Fruit fly (Drosophila melanogaster) whole organism, embryonic: ENCODE measurements around the gene CG3224.

Source experiments
- Atf-2 ChIP-seq: fragments of 200-800 bp; sonication (Bioruptor generic); optimal IDR thresholded peaks from 2 replicates; lab custom pipeline; 2016; ENCODE audit warnings: missing biosample characterization, missing genetic modification characterization
- B-H1 ChIP-seq: fragments of 200-800 bp; sonication (Bioruptor generic); IDR thresholded peaks from 3 replicates; pipeline ENCODE4 v1.3.6; 2022; ENCODE audit warnings: missing biosample characterization, missing genetic modification characterization
- CG10959 ChIP-seq: fragments of 200-800 bp; sonication (Bioruptor generic); IDR thresholded peaks from 2 replicates; pipeline ENCODE4 v1.3.6; 2022; ENCODE audit warnings: missing biosample characterization, missing genetic modification characterization
- CG1233 ChIP-seq: fragments of 200-800 bp; sonication (Bioruptor generic); optimal IDR thresholded peaks from 4 replicates; lab custom pipeline; 2018; ENCODE audit warnings: missing biosample characterization, mild to moderate bottlenecking, missing genetic modification characterization
- CG12659 ChIP-seq: fragments of 200-800 bp; sonication (Bioruptor generic); optimal IDR thresholded peaks from 3 replicates; lab custom pipeline; 2017; ENCODE audit warnings: mild to moderate bottlenecking, missing biosample characterization, missing genetic modification reagents, missing genetic modification characterization
- CG15073 ChIP-seq: fragments of 200-800 bp; sonication (Bioruptor generic); optimal IDR thresholded peaks from 2 replicates; lab custom pipeline; 2016; ENCODE audit warnings: missing biosample characterization, missing genetic modification characterization
- CG1529 ChIP-seq: fragments of 200-800 bp; sonication (Bioruptor generic); optimal IDR thresholded peaks from 3 replicates; lab custom pipeline; 2018; ENCODE audit warnings: missing biosample characterization, missing genetic modification characterization
- CG15601 ChIP-seq: fragments of 200-800 bp; sonication (Bioruptor generic); optimal IDR thresholded peaks from 3 replicates; lab custom pipeline; 2019; ENCODE audit warnings: missing biosample characterization, mild to moderate bottlenecking, missing genetic modification characterization, moderate library complexity
- CG17802 ChIP-seq: fragments of 200-800 bp; sonication (Bioruptor generic); optimal IDR thresholded peaks from 2 replicates; lab custom pipeline; 2018; ENCODE audit warnings: missing biosample characterization, mild to moderate bottlenecking, missing genetic modification characterization, moderate library complexity
- CG18262 ChIP-seq: fragments of 200-800 bp; optimal IDR thresholded peaks from 3 replicates; lab custom pipeline; 2019; ENCODE audit warnings: missing biosample characterization, mild to moderate bottlenecking, missing genetic modification characterization, moderate library complexity
- CG2678 ChIP-seq: fragments of 200-800 bp; sonication (Bioruptor generic); optimal IDR thresholded peaks from 3 replicates; lab custom pipeline; 2019; ENCODE audit warnings: missing biosample characterization, mild to moderate bottlenecking, missing genetic modification characterization, moderate library complexity
- CG2712 ChIP-seq: fragments of 200-800 bp; optimal IDR thresholded peaks from 3 replicates; lab custom pipeline; 2019; ENCODE audit warnings: missing biosample characterization, mild to moderate bottlenecking, missing genetic modification characterization, moderate library complexity
- CG33213 ChIP-seq: fragments of 200-800 bp; sonication (Bioruptor generic); optimal IDR thresholded peaks from 3 replicates; lab custom pipeline; 2016; ENCODE audit warnings: missing biosample characterization, missing genetic modification characterization
- CG43689 ChIP-seq: fragments of 200-800 bp; sonication (Bioruptor generic); IDR thresholded peaks from 2 replicates; pipeline ENCODE4 v1.3.6; 2022; ENCODE audit warnings: missing biosample characterization, missing genetic modification characterization
- CG6689 ChIP-seq: fragments of 200-800 bp; sonication (Bioruptor generic); IDR thresholded peaks from 2 replicates; pipeline ENCODE4 v1.3.6; 2022; ENCODE audit warnings: missing biosample characterization, missing genetic modification characterization
- CG7357 ChIP-seq: fragments of 200-800 bp; sonication (Bioruptor generic); IDR thresholded peaks from 3 replicates; pipeline ENCODE4 v1.3.6; 2022; ENCODE audit warnings: missing biosample characterization, missing genetic modification characterization
- CG7372 ChIP-seq: fragments of 200-800 bp; sonication (Bioruptor generic); IDR thresholded peaks from 2 replicates; pipeline ENCODE4 v1.3.6; 2022; ENCODE audit warnings: missing biosample characterization, missing genetic modification characterization
- CG7786 ChIP-seq: fragments of 200-800 bp; sonication (Bioruptor generic); optimal IDR thresholded peaks from 2 replicates; lab custom pipeline; 2016; ENCODE audit warnings: missing biosample characterization, missing genetic modification characterization
- CG8281 ChIP-seq: fragments of 200-800 bp; sonication (Bioruptor generic); optimal IDR thresholded peaks from 2 replicates; lab custom pipeline; 2018; ENCODE audit warnings: missing biosample characterization, mild to moderate bottlenecking, missing genetic modification characterization, moderate library complexity
- CG8924 ChIP-seq: fragments of 200-800 bp; optimal IDR thresholded peaks from 3 replicates; lab custom pipeline; 2019; ENCODE audit warnings: missing biosample characterization, mild to moderate bottlenecking, missing genetic modification characterization, moderate library complexity
- Elba2 ChIP-seq: fragments of 200-800 bp; sonication (Bioruptor generic); optimal IDR thresholded peaks from 3 replicates; lab custom pipeline; 2016; ENCODE audit warnings: missing biosample characterization, missing genetic modification characterization
- Gug ChIP-seq: fragments of 200-800 bp; sonication (Bioruptor generic); IDR thresholded peaks from 4 replicates; pipeline ENCODE4 v1.3.6; 2022; ENCODE audit warnings: missing biosample characterization, missing genetic modification characterization
- HmgD ChIP-seq: fragments of 200-800 bp; sonication (Bioruptor generic); optimal IDR thresholded peaks from 3 replicates; lab custom pipeline; 2016; ENCODE audit warnings: missing biosample characterization, missing genetic modification characterization
- Hmr ChIP-seq: fragments of 200-800 bp; sonication (Bioruptor generic); optimal IDR thresholded peaks from 3 replicates; lab custom pipeline; 2017; ENCODE audit warnings: mild to moderate bottlenecking, missing biosample characterization, missing genetic modification reagents, missing genetic modification characterization
- Hr3 ChIP-seq: fragments of 200-800 bp; sonication (Bioruptor generic); optimal IDR thresholded peaks from 3 replicates; lab custom pipeline; 2016; ENCODE audit warnings: missing biosample characterization, missing genetic modification characterization
- Kr ChIP-seq: fragments of 200-800 bp; sonication (Bioruptor generic); optimal IDR thresholded peaks from 2 replicates; lab custom pipeline; 2017; ENCODE audit warnings: missing biosample characterization, mild to moderate bottlenecking, missing genetic modification characterization
- Mad ChIP-seq: fragments of 200-800 bp; sonication (Bioruptor generic); optimal IDR thresholded peaks from 2 replicates; lab custom pipeline; 2016; ENCODE audit warnings: missing biosample characterization, missing genetic modification characterization
- NC2β ChIP-seq: fragments of 200-800 bp; sonication (Bioruptor generic); optimal IDR thresholded peaks from 2 replicates; lab custom pipeline; 2016; ENCODE audit warnings: missing biosample characterization, missing genetic modification characterization
- Pdp1 ChIP-seq, 2 experiments: fragments of 200-800 bp; sonication (Bioruptor generic); optimal IDR thresholded peaks; 3 replicates each; lab custom pipeline; 2016; ENCODE audit warnings: missing biosample characterization in 2 of 2, missing genetic modification characterization in 2 of 2, mild to moderate bottlenecking in 1 of 2, moderate library complexity in 1 of 2
- Spps ChIP-seq: fragments of 200-800 bp; sonication (Bioruptor generic); optimal IDR thresholded peaks from 2 replicates; lab custom pipeline; 2018; ENCODE audit warnings: missing biosample characterization, mild to moderate bottlenecking, missing genetic modification characterization
- Taf1 ChIP-seq: fragments of 200-800 bp; sonication (Bioruptor generic); IDR thresholded peaks from 2 replicates; pipeline ENCODE4 v1.3.6; 2022; ENCODE audit warnings: missing biosample characterization, missing genetic modification characterization
- Xbp1 ChIP-seq: fragments of 200-800 bp; sonication (Bioruptor generic); optimal IDR thresholded peaks from 3 replicates; lab custom pipeline; 2016; ENCODE audit warnings: missing biosample characterization, mild to moderate bottlenecking, missing genetic modification characterization
- Xrp1 ChIP-seq: fragments of 200-800 bp; sonication (Bioruptor generic); IDR thresholded peaks from 2 replicates; pipeline ENCODE4 v1.3.6; 2022; ENCODE audit warnings: missing biosample characterization, missing genetic modification characterization
- ase ChIP-seq: fragments of 200-800 bp; sonication (Bioruptor generic); IDR thresholded peaks from 3 replicates; pipeline ENCODE4 v1.3.6; 2022; ENCODE audit warnings: missing biosample characterization, missing genetic modification characterization
- az2 ChIP-seq: fragments of 200-800 bp; sonication (Bioruptor generic); optimal IDR thresholded peaks from 3 replicates; lab custom pipeline; 2016; ENCODE audit warnings: missing biosample characterization, missing genetic modification characterization
- bcd ChIP-seq: fragments of 200-800 bp; sonication (Bioruptor generic); optimal IDR thresholded peaks from 2 replicates; lab custom pipeline; 2017; ENCODE audit warnings: missing biosample characterization, mild to moderate bottlenecking, missing genetic modification characterization
- dmrt99B ChIP-seq: fragments of 200-800 bp; sonication (Bioruptor generic); optimal IDR thresholded peaks from 2 replicates; lab custom pipeline; 2018; ENCODE audit warnings: missing biosample characterization, mild to moderate bottlenecking, missing genetic modification characterization, moderate library complexity
- ham ChIP-seq: fragments of 200-800 bp; sonication (Bioruptor generic); IDR thresholded peaks from 2 replicates; pipeline ENCODE4 v1.3.6; 2022; ENCODE audit warnings: missing biosample characterization, missing genetic modification characterization
- kah ChIP-seq: fragments of 200-800 bp; sonication (Bioruptor generic); optimal IDR thresholded peaks from 2 replicates; lab custom pipeline; 2018; ENCODE audit warnings: missing biosample characterization, mild to moderate bottlenecking, missing genetic modification characterization
- kay ChIP-seq: fragments of 200-800 bp; sonication (Bioruptor generic); optimal IDR thresholded peaks from 2 replicates; lab custom pipeline; 2016; ENCODE audit warnings: missing biosample characterization, missing genetic modification characterization
- kni ChIP-seq: fragments of 200-800 bp; sonication (Bioruptor generic); optimal IDR thresholded peaks from 3 replicates; lab custom pipeline; 2017; ENCODE audit warnings: mild to moderate bottlenecking, missing biosample characterization, missing genetic modification reagents, missing genetic modification characterization
- lilli ChIP-seq: fragments of 200-800 bp; sonication (Bioruptor generic); optimal IDR thresholded peaks from 3 replicates; lab custom pipeline; 2016; ENCODE audit warnings: missing biosample characterization, missing genetic modification characterization
- mld ChIP-seq: fragments of 200-800 bp; sonication (Bioruptor generic); IDR thresholded peaks from 3 replicates; pipeline ENCODE4 v1.3.6; 2022; ENCODE audit warnings: missing biosample characterization, missing genetic modification characterization; ENCODE audit not compliant: partially characterized antibody
- nom ChIP-seq: fragments of 200-800 bp; sonication (Bioruptor generic); optimal IDR thresholded peaks from 2 replicates; lab custom pipeline; 2017; ENCODE audit warnings: missing biosample characterization, missing genetic modification characterization, mild to moderate bottlenecking, moderate library complexity, missing genetic modification reagents
- sna ChIP-seq: fragments of 200-800 bp; sonication (Bioruptor generic); IDR thresholded peaks from 2 replicates; pipeline ENCODE4 v1.3.6; 2022; ENCODE audit warnings: missing biosample characterization, missing genetic modification characterization; ENCODE audit not compliant: partially characterized antibody
- stc ChIP-seq: fragments of 200-800 bp; sonication (Bioruptor generic); IDR thresholded peaks from 2 replicates; pipeline ENCODE4 v1.3.6; 2022; ENCODE audit warnings: missing biosample characterization, missing genetic modification characterization
- tap ChIP-seq: fragments of 200-800 bp; optimal IDR thresholded peaks from 3 replicates; lab custom pipeline; 2019; ENCODE audit warnings: missing biosample characterization, mild to moderate bottlenecking, missing genetic modification characterization, moderate library complexity
- tgo ChIP-seq: fragments of 200-800 bp; sonication (Bioruptor generic); IDR thresholded peaks from 3 replicates; pipeline ENCODE4 v1.3.6; 2022; ENCODE audit warnings: missing biosample characterization, missing genetic modification characterization
- wor ChIP-seq: fragments of 200-800 bp; sonication (Bioruptor generic); IDR thresholded peaks from 2 replicates; pipeline ENCODE4 v1.3.6; 2022; ENCODE audit warnings: missing biosample characterization, missing genetic modification characterization
- zen2 ChIP-seq: fragments of 200-800 bp; sonication (Bioruptor generic); IDR thresholded peaks from 3 replicates; pipeline ENCODE4 v1.3.6; 2022; ENCODE audit warnings: missing biosample characterization, missing genetic modification characterization; ENCODE audit not compliant: partially characterized antibody

Gene CG3224

dm6 chrX:6662876-6663551 is 1.8 kb upstream of the CG3224 start (continued):
- peak; percentile 53; the same call in 1 of the 2 replicates for TF ChIP-seq CG6689
- peak; percentile 33; the same call in 1 of the 3 replicates for TF ChIP-seq ase
- TF ChIP-seq Hmr (GFP tag; lab: Kevin White, UChicago), result no peak
- peak; percentile 63 for TF ChIP-seq CG2678 (tag; lab: Kevin White, UChicago)
- TF ChIP-seq zen2 (GFP tag; lab: Robert Waterston, UW), result no peak
- TF ChIP-seq tap (tag; lab: Kevin White, UChicago), result no peak
- peak; percentile 1 for TF ChIP-seq Hr3
- TF ChIP-seq kah (GFP tag; lab: Kevin White, UChicago), result no peak
- TF ChIP-seq CG7372 (GFP tag; lab: Robert Waterston, UW), result 0 out of 2 replicates have a peak, but pooled peaks have one; percentile 27
- no peak for TF ChIP-seq CG17802 (tag; lab: Kevin White, UChicago)
- TF ChIP-seq Pdp1 (GFP tag; optimal IDR thresholded peaks at IDR 0.05; lab: Kevin White, UChicago), result peak; percentile 15 to 24
- peak; percentile 5 for TF ChIP-seq CG15601 (tag; lab: Kevin White, UChicago)
- TF ChIP-seq Xrp1, result peak; percentile 46; the same call in 1 of the 2 replicates
- no peak for TF ChIP-seq HmgD
- peak; percentile 21 for TF ChIP-seq bcd (GFP tag; lab: Kevin White, UChicago)
- peak; percentile 49 for TF ChIP-seq CG7786 (GFP tag; lab: Kevin White, UChicago)
- TF ChIP-seq CG33213, result no peak
- TF ChIP-seq az2 (GFP tag; lab: Kevin White, UChicago), result no peak
- no peak for TF ChIP-seq Spps
- peak; percentile 52 for TF ChIP-seq CG12659 (GFP tag; lab: Kevin White, UChicago)
- no peak for TF ChIP-seq CG7357
- TF ChIP-seq Gug (GFP tag; lab: Robert Waterston, UW), result peak; percentile 47; the same call in 1 of the 4 replicates
- TF ChIP-seq CG1529 (GFP tag; lab: Kevin White, UChicago), result no peak
- TF ChIP-seq CG18262 (tag; lab: Kevin White, UChicago), result peak; percentile 40
- TF ChIP-seq kay, result no peak
- no peak for TF ChIP-seq mld (GFP tag; lab: Robert Waterston, UW)
- no peak for TF ChIP-seq Elba2
- no peak for TF ChIP-seq sna
- no peak for TF ChIP-seq CG43689
- TF ChIP-seq Mad, result peak; percentile 35
- no peak for TF ChIP-seq ham (GFP tag; lab: Robert Waterston, UW)
- no peak for TF ChIP-seq CG8924 (tag; lab: Kevin White, UChicago)
- TF ChIP-seq lilli (GFP tag; lab: Kevin White, UChicago), result peak; percentile 30
- TF ChIP-seq CG1233 (GFP tag; lab: Kevin White, UChicago), result no peak
- TF ChIP-seq Atf-2 (GFP tag; lab: Kevin White, UChicago), result peak; percentile 15
- no peak for TF ChIP-seq CG15073 (GFP tag; lab: Kevin White, UChicago)
- no peak for TF ChIP-seq Taf1 (GFP tag; lab: Robert Waterston, UW)
- TF ChIP-seq tgo (GFP tag; lab: Robert Waterston, UW), result peak; percentile 49; the same call in 2 of the 3 replicates
- TF ChIP-seq stc (GFP tag; lab: Robert Waterston, UW), result peak; percentile 59
- no peak for TF ChIP-seq Kr (GFP tag; lab: Kevin White, UChicago)
- TF ChIP-seq nom, result no peak
- no peak for TF ChIP-seq B-H1 (GFP tag; lab: Robert Waterston, UW)
- no peak for TF ChIP-seq CG10959
- TF ChIP-seq NC2β, result no peak
- peak; percentile 58 for TF ChIP-seq dmrt99B (tag; lab: Kevin White, UChicago)
- no peak for TF ChIP-seq CG8281 (tag; lab: Kevin White, UChicago)
- TF ChIP-seq kni (GFP tag; lab: Kevin White, UChicago), result no peak
- peak; percentile 49 for TF ChIP-seq Xbp1 (GFP tag; lab: Kevin White, UChicago)
- no peak for TF ChIP-seq wor (GFP tag; lab: Robert Waterston, UW)
- TF ChIP-seq CG2712, result peak; percentile 18
